Fruit fly (Drosophila melanogaster) whole organism, embryonic: Measurements from ENCODE around the gene smg.

Source experiments
- CG10209 ChIP-seq: fragments of 200-800 bp; sonication (Bioruptor generic); optimal IDR thresholded peaks from 3 replicates; lab custom pipeline; 2017; ENCODE audit warnings: missing biosample characterization, mild to moderate bottlenecking, missing genetic modification characterization, missing genetic modification reagents
- CG10979 ChIP-seq: fragments of 200-800 bp; sonication (Bioruptor generic); optimal IDR thresholded peaks from 2 replicates; lab custom pipeline; 2018; ENCODE audit warnings: missing biosample characterization, mild to moderate bottlenecking, missing genetic modification characterization, moderate library complexity
- CG11560 ChIP-seq: fragments of 200-800 bp; sonication (Bioruptor generic); IDR thresholded peaks from 3 replicates; pipeline ENCODE4 v1.3.6; 2022; ENCODE audit warnings: missing biosample characterization, missing genetic modification characterization
- CG12071 ChIP-seq: fragments of 200-800 bp; sonication (Bioruptor generic); optimal IDR thresholded peaks from 3 replicates; lab custom pipeline; 2018; ENCODE audit warnings: missing biosample characterization, mild to moderate bottlenecking, missing genetic modification characterization
- CG13424 ChIP-seq: fragments of 200-800 bp; sonication (Bioruptor generic); optimal IDR thresholded peaks from 2 replicates; lab custom pipeline; 2019; ENCODE audit warnings: missing biosample characterization, mild to moderate bottlenecking, missing genetic modification characterization, moderate library complexity
- CG16779 ChIP-seq: fragments of 200-800 bp; sonication (Bioruptor generic); IDR thresholded peaks from 2 replicates; pipeline ENCODE4 v1.3.6; 2022; ENCODE audit warnings: missing biosample characterization, missing genetic modification characterization
- CG16815 ChIP-seq: fragments of 200-800 bp; sonication (Bioruptor generic); optimal IDR thresholded peaks from 3 replicates; lab custom pipeline; 2017; ENCODE audit warnings: missing biosample characterization, mild to moderate bottlenecking, missing genetic modification characterization
- CG2712 ChIP-seq: fragments of 200-800 bp; optimal IDR thresholded peaks from 3 replicates; lab custom pipeline; 2019; ENCODE audit warnings: missing biosample characterization, mild to moderate bottlenecking, missing genetic modification characterization, moderate library complexity
- CG30020 ChIP-seq: fragments of 200-800 bp; optimal IDR thresholded peaks from 2 replicates; lab custom pipeline; 2019; ENCODE audit warnings: missing biosample characterization, mild to moderate bottlenecking, missing genetic modification characterization, moderate library complexity
- CG4820 ChIP-seq: fragments of 200-800 bp; sonication (Bioruptor generic); optimal IDR thresholded peaks from 3 replicates; lab custom pipeline; 2016; ENCODE audit warnings: missing biosample characterization, missing genetic modification characterization
- CG6791 ChIP-seq: fragments of 200-800 bp; sonication (Bioruptor generic); IDR thresholded peaks from 3 replicates; pipeline ENCODE4 v1.3.6; 2022; ENCODE audit warnings: missing biosample characterization, missing genetic modification characterization; ENCODE audit not compliant: partially characterized antibody
- CG6813 ChIP-seq: fragments of 200-800 bp; sonication (Bioruptor generic); optimal IDR thresholded peaks from 2 replicates; lab custom pipeline; 2017; ENCODE audit warnings: missing biosample characterization, missing genetic modification characterization, mild to moderate bottlenecking, moderate library complexity, missing genetic modification reagents
- CG8290 ChIP-seq, 3 experiments: fragments of 200-800 bp; sonication (Bioruptor generic); optimal IDR thresholded peaks; 2 replicates each; lab custom pipeline; 2016 to 2019; ENCODE audit warnings: missing biosample characterization in 3 of 3, missing genetic modification characterization in 3 of 3, mild to moderate bottlenecking in 2 of 3, moderate library complexity in 1 of 3
- CG9215 ChIP-seq: fragments of 200-800 bp; sonication (Bioruptor generic); IDR thresholded peaks from 2 replicates; pipeline ENCODE4 v1.3.6; 2022; ENCODE audit warnings: missing biosample characterization, missing genetic modification characterization
- CG9817 ChIP-seq: fragments of 200-800 bp; sonication (Bioruptor generic); optimal IDR thresholded peaks from 2 replicates; lab custom pipeline; 2018; ENCODE audit warnings: missing biosample characterization, mild to moderate bottlenecking, missing genetic modification characterization, moderate library complexity
- Dll ChIP-seq: fragments of 200-800 bp; sonication (Bioruptor generic); IDR thresholded peaks from 4 replicates; pipeline ENCODE4 v1.3.6; 2022; ENCODE audit warnings: missing biosample characterization, missing genetic modification characterization; ENCODE audit not compliant: partially characterized antibody
- E2f2 ChIP-seq: fragments of 200-800 bp; sonication (Bioruptor generic); IDR thresholded peaks from 2 replicates; pipeline ENCODE4 v1.3.6; 2022; ENCODE audit warnings: missing biosample characterization, missing genetic modification characterization
- Fer1 ChIP-seq: fragments of 200-800 bp; sonication (Bioruptor generic); optimal IDR thresholded peaks from 2 replicates; lab custom pipeline; 2017; ENCODE audit warnings: missing biosample characterization, mild to moderate bottlenecking, missing genetic modification characterization
- HLH4C ChIP-seq: fragments of 200-800 bp; sonication (Bioruptor generic); IDR thresholded peaks from 3 replicates; pipeline ENCODE4 v1.3.6; 2022; ENCODE audit warnings: missing biosample characterization, missing genetic modification characterization; ENCODE audit not compliant: partially characterized antibody
- Hr78 ChIP-seq, 2 experiments: fragments of 200-800 bp in 1 of 2; fragments of >200 bp in 1 of 2; sonication (Bioruptor generic) in 1 of 2; optimal IDR thresholded peaks; 2 replicates each; lab custom pipeline; 2017 to 2019; ENCODE audit warnings: missing biosample characterization in 2 of 2, missing genetic modification characterization in 2 of 2, mild to moderate bottlenecking in 1 of 2, moderate library complexity in 1 of 2
- MBD-R2 ChIP-seq: fragments of 200-800 bp; sonication (Bioruptor generic); IDR thresholded peaks from 2 replicates; pipeline ENCODE4 v1.3.6; 2022; ENCODE audit warnings: missing biosample characterization, missing genetic modification characterization
- Med ChIP-seq: fragments of 200-800 bp; sonication (Bioruptor generic); peaks from one replicate; lab custom pipeline; 2016; ENCODE audit warnings: missing biosample characterization, missing genetic modification characterization, mild to moderate bottlenecking, inconsistent platforms, moderate library complexity
- Neu2 ChIP-seq: fragments of 200-800 bp; sonication (Bioruptor generic); optimal IDR thresholded peaks from 3 replicates; lab custom pipeline; 2016; ENCODE audit warnings: missing biosample characterization, missing genetic modification characterization, borderline replicate concordance
- NfI ChIP-seq: fragments of 200-800 bp; sonication (Bioruptor generic); optimal IDR thresholded peaks from 3 replicates; lab custom pipeline; 2018; ENCODE audit warnings: missing biosample characterization, mild to moderate bottlenecking, missing genetic modification characterization, moderate library complexity
- Oli ChIP-seq: fragments of 200-800 bp; sonication (Bioruptor generic); optimal IDR thresholded peaks from 2 replicates; lab custom pipeline; 2018; ENCODE audit warnings: missing biosample characterization, mild to moderate bottlenecking, missing genetic modification characterization, moderate library complexity
- Six4 ChIP-seq: fragments of 200-800 bp; sonication (Bioruptor generic); optimal IDR thresholded peaks from 2 replicates; lab custom pipeline; 2016; ENCODE audit warnings: missing biosample characterization, missing genetic modification characterization
- Trl ChIP-seq, 3 experiments: fragments of >200 bp in 2 of 3; fragments of 200-800 bp in 1 of 3; sonication (Bioruptor generic) in 1 of 3; optimal IDR thresholded peaks; 2 replicates in 1 of 3; 3 replicates in 2 of 3; lab custom pipeline; 2016 to 2017; ENCODE audit warnings: missing biosample characterization in 1 of 3, missing genetic modification characterization in 1 of 3
- Vsx1 ChIP-seq: fragments of 200-800 bp; sonication (Bioruptor generic); optimal IDR thresholded peaks from 2 replicates; lab custom pipeline; 2017; ENCODE audit warnings: missing biosample characterization, mild to moderate bottlenecking, missing genetic modification characterization, missing genetic modification reagents
- ato ChIP-seq: fragments of 200-800 bp; sonication (Bioruptor generic); IDR thresholded peaks from 2 replicates; pipeline ENCODE4 v1.3.6; 2022; ENCODE audit warnings: missing biosample characterization, missing genetic modification characterization; ENCODE audit not compliant: partially characterized antibody
- bsh ChIP-seq, 2 experiments: fragments of 200-800 bp; sonication (Bioruptor generic); optimal IDR thresholded peaks; 2 replicates each; lab custom pipeline; 2017 to 2018; ENCODE audit warnings: mild to moderate bottlenecking in 2 of 2, missing biosample characterization in 2 of 2, missing genetic modification characterization in 2 of 2, moderate library complexity in 1 of 2
- crp ChIP-seq, 2 experiments: fragments of 200-800 bp; sonication (Bioruptor generic); optimal IDR thresholded peaks; 2 replicates in 1 of 2; 3 replicates in 1 of 2; lab custom pipeline; 2017; ENCODE audit warnings: missing biosample characterization in 2 of 2, missing genetic modification characterization in 2 of 2, mild to moderate bottlenecking in 1 of 2, moderate library complexity in 1 of 2
- dysf ChIP-seq: fragments of 200-800 bp; sonication (Bioruptor generic); IDR thresholded peaks from 3 replicates; pipeline ENCODE4 v1.3.6; 2022; ENCODE audit warnings: missing biosample characterization, missing genetic modification characterization
- ems ChIP-seq: fragments of 200-800 bp; sonication (Bioruptor generic); optimal IDR thresholded peaks from 3 replicates; lab custom pipeline; 2016; ENCODE audit warnings: missing biosample characterization, missing genetic modification characterization
- eyg ChIP-seq: fragments of 200-800 bp; sonication (Bioruptor generic); optimal IDR thresholded peaks from 3 replicates; lab custom pipeline; 2016; ENCODE audit warnings: missing biosample characterization, missing genetic modification characterization
- gce ChIP-seq: fragments of 200-800 bp; sonication (Bioruptor generic); IDR thresholded peaks from 3 replicates; pipeline ENCODE4 v1.3.6; 2022; ENCODE audit warnings: missing biosample characterization, missing genetic modification characterization
- gt ChIP-seq: fragments of 200-800 bp; sonication (Bioruptor generic); IDR thresholded peaks from 2 replicates; pipeline ENCODE4 v1.3.6; 2022; ENCODE audit warnings: missing biosample characterization, missing genetic modification characterization
- ken ChIP-seq: fragments of 200-800 bp; sonication (Bioruptor generic); IDR thresholded peaks from 3 replicates; pipeline ENCODE4 v1.3.6; 2022; ENCODE audit warnings: missing biosample characterization, missing genetic modification characterization
- lilli ChIP-seq: fragments of 200-800 bp; sonication (Bioruptor generic); optimal IDR thresholded peaks from 3 replicates; lab custom pipeline; 2016; ENCODE audit warnings: missing biosample characterization, missing genetic modification characterization
- nmo ChIP-seq: fragments of 200-800 bp; sonication (Bioruptor generic); optimal IDR thresholded peaks from 2 replicates; lab custom pipeline; 2018; ENCODE audit warnings: missing biosample characterization, mild to moderate bottlenecking, missing genetic modification characterization, moderate library complexity
- phol ChIP-seq: fragments of 200-800 bp; sonication (Bioruptor generic); optimal IDR thresholded peaks from 3 replicates; lab custom pipeline; 2018; ENCODE audit warnings: missing biosample characterization, mild to moderate bottlenecking, missing genetic modification characterization, moderate library complexity
- prd ChIP-seq, 3 experiments: fragments of >200 bp in 2 of 3; fragments of 200-800 bp in 1 of 3; sonication (Bioruptor generic) in 1 of 3; optimal IDR thresholded peaks in 2 of 3; IDR thresholded peaks in 1 of 3; 2 replicates in 2 of 3; 3 replicates in 1 of 3; pipeline versions ENCODE4 v1.3.6 to Lab custom; 2017 to 2022; ENCODE audit warnings: missing biosample characterization in 1 of 3, missing genetic modification characterization in 1 of 3
- row ChIP-seq: fragments of 200-800 bp; sonication (Bioruptor generic); IDR thresholded peaks from 3 replicates; pipeline ENCODE4 v1.3.6; 2022; ENCODE audit warnings: missing biosample characterization, missing genetic modification characterization
- sens ChIP-seq: fragments of 200-800 bp; sonication (Bioruptor generic); peaks from one replicate; lab custom pipeline; 2016; ENCODE audit warnings: missing biosample characterization, missing genetic modification characterization
- sens-2 ChIP-seq: fragments of 200-800 bp; sonication (Bioruptor generic); IDR thresholded peaks from 2 replicates; pipeline ENCODE4 v1.3.6; 2022; ENCODE audit warnings: missing biosample characterization, missing genetic modification characterization
- sr ChIP-seq: fragments of 200-800 bp; sonication (Bioruptor generic); IDR thresholded peaks from 3 replicates; pipeline ENCODE4 v1.3.6; 2022; ENCODE audit warnings: missing biosample characterization, missing genetic modification characterization
- unc-4 ChIP-seq: fragments of 200-800 bp; sonication (Bioruptor generic); IDR thresholded peaks from 2 replicates; pipeline ENCODE4 v1.3.6; 2022; ENCODE audit warnings: missing biosample characterization, missing genetic modification characterization; ENCODE audit not compliant: partially characterized antibody
- wek ChIP-seq: fragments of 200-800 bp; sonication (Bioruptor generic); optimal IDR thresholded peaks from 3 replicates; lab custom pipeline; 2018; ENCODE audit warnings: missing biosample characterization, mild to moderate bottlenecking, missing genetic modification characterization, moderate library complexity
- z ChIP-seq: fragments of 200-800 bp; sonication (Bioruptor generic); IDR thresholded peaks from 3 replicates; pipeline ENCODE4 v1.3.6; 2022; ENCODE audit warnings: missing biosample characterization, missing genetic modification characterization

smg gene

DNA sequence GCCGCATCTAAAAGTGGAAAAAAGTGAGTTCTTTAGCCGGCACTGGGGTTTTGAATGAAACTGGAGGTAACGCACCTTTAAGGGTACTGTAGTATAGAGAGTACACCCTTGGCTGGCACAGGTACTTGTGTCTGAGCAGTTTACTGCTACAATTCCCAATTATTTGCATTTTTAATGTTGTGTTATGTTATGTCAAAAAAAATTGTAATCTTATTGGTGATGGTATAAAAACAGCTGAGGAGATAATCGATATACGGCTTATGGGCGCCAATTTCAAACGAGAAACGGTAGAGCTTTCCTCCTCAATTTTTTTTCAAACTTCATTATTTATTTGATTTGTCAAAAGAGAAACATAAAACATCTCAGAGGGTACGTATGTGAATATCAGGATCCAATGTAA, 33.3 kb downstream of the smg start, which contains the start of gene ValRS-m (continued):
- TF ChIP-seq ato (no peak), crp (GFP tag; optimal IDR thresholded peaks at IDR 0.05; lab: Kevin White, UChicago) (peak in 1 of 2 experiments; percentile 80), MBD-R2 (peak; percentile 42), ken (no peak), CG11560 (no peak), NfI (GFP tag; lab: Kevin White, UChicago) (no peak), Dll (0 out of 4 replicates have a peak, but pooled peaks have one; percentile 40), ems (GFP tag; lab: Kevin White, UChicago) (no peak), unc-4 (GFP tag; lab: Robert Waterston, UW) (0 out of 2 replicates have a peak, but pooled peaks have one; percentile 20), sens-2 (GFP tag; lab: Robert Waterston, UW) (no peak), E2f2 (GFP tag; lab: Robert Waterston, UW) (peak; percentile 86), sr (no peak), CG16815 (GFP tag; lab: Kevin White, UChicago) (no peak), lilli (GFP tag; lab: Kevin White, UChicago) (no peak), CG4820 (GFP tag; lab: Kevin White, UChicago) (no peak), eyg (GFP tag; lab: Kevin White, UChicago) (no peak), gce (GFP tag; lab: Robert Waterston, UW) (no peak)

DNA sequence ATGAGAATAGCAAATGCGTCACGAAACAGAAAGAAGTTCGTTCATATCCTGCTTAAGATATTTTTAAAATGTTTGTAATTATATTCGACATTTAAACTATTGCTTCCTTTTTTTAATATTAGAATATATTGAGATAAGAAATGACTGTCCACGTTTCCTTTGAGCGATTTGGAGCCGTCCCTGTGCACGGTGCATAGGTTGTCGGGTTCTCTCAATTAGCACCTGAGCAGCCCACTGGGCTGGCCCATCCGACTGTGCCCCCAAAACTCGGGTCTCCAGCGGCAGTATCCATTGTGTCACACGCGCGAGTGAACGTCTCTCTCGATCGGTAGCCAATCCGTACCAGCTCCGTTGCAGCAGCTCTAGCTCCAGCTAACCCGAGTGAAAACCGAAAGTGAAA, 39.2 kb downstream of the smg start, which contains the start of gene CG13313:
CG13313 (plus strand) TSS at position 301 of the 400 bp plus-strand sequence.
- TF ChIP-seq wek (GFP tag; lab: Kevin White, UChicago) (no peak), phol (tag; lab: Kevin White, UChicago) (peak; percentile 3), CG9817 (tag; lab: Kevin White, UChicago) (peak; percentile 7), CG6813 (GFP tag; lab: Kevin White, UChicago) (no peak), HLH4C (GFP tag; lab: Robert Waterston, UW) (no peak), row (GFP tag; lab: Robert Waterston, UW) (peak; percentile 49), Fer1 (no peak), CG16779 (GFP tag; lab: Robert Waterston, UW) (no peak), prd (optimal IDR thresholded peaks at IDR 0.05; lab: Kevin White, UChicago) (no peak), prd (GFP tag; IDR thresholded peaks at IDR 0.05; lab: Robert Waterston, UW) (no peak), nmo (peak; percentile 13), CG12071 (no peak), CG6791 (peak; percentile 26; the same call in 1 of the 3 replicates), CG9215 (GFP tag; lab: Robert Waterston, UW) (0 out of 2 replicates have a peak, but pooled peaks have one; percentile 14), Trl (optimal IDR thresholded peaks at IDR 0.05; lab: Kevin White, UChicago) (no peak), Trl (GFP tag; optimal IDR thresholded peaks at IDR 0.05; lab: Kevin White, UChicago) (no peak), NfI (GFP tag; lab: Kevin White, UChicago) (no peak), bsh (GFP tag; optimal IDR thresholded peaks at IDR 0.05; lab: Kevin White, UChicago) (peak in 1 of 2 experiments; percentile 8), Vsx1 (GFP tag; lab: Kevin White, UChicago) (no peak), CG30020 (no peak), dysf (GFP tag; lab: Robert Waterston, UW) (peak; percentile 7; the same call in 1 of the 3 replicates), CG8290 (GFP tag; optimal IDR thresholded peaks at IDR 0.05; lab: Kevin White, UChicago) (no peak), CG8290 (tag; optimal IDR thresholded peaks at IDR 0.05; lab: Kevin White, UChicago) (no peak), gt (no peak), Six4 (GFP tag; lab: Kevin White, UChicago) (no peak), CG10979 (tag; lab: Kevin White, UChicago) (peak; percentile 20), CG2712 (tag; lab: Kevin White, UChicago) (peak; percentile 27), Hr78 (GFP tag; optimal IDR thresholded peaks at IDR 0.05; lab: Kevin White, UChicago) (peak in 1 of 2 experiments; percentile 5), Oli (no peak), z (GFP tag; lab: Robert Waterston, UW) (no peak), Neu2 (GFP tag; lab: Kevin White, UChicago) (no peak), CG13424 (peak; percentile 18), CG10209 (GFP tag; lab: Kevin White, UChicago) (no peak), sens (GFP tag; lab: Kevin White, UChicago) (peak; percentile 69), Med (GFP tag; lab: Kevin White, UChicago) (peak; percentile 28)
